Fruit fly (Drosophila melanogaster) whole organism, embryonic: ENCODE measurements around the gene Cpr73D.
A peak's percentile ranks its signal among the peaks of the same experiment; 100 is the strongest.

Experiments
- Asciz ChIP-seq: fragments of 200-800 bp; sonication (Bioruptor generic); optimal IDR thresholded peaks from 2 replicates; lab custom pipeline; 2017; ENCODE audit warnings: missing biosample characterization, mild to moderate bottlenecking, missing genetic modification characterization, missing genetic modification reagents
- Awh ChIP-seq: fragments of 200-800 bp; sonication (Bioruptor generic); IDR thresholded peaks from 2 replicates; pipeline ENCODE4, ENCODE4 v1.3.6; 2022; ENCODE audit warnings: missing biosample characterization, missing genetic modification characterization
- Bteb2 ChIP-seq: fragments of 200-800 bp; sonication (Bioruptor generic); optimal IDR thresholded peaks from 2 replicates; lab custom pipeline; 2016; ENCODE audit warnings: missing biosample characterization, missing genetic modification characterization
- CG12299 ChIP-seq: fragments of 200-800 bp; sonication (Bioruptor generic); optimal IDR thresholded peaks from 2 replicates; lab custom pipeline; 2018; ENCODE audit warnings: missing biosample characterization, mild to moderate bottlenecking, missing genetic modification characterization
- CG12659 ChIP-seq: fragments of 200-800 bp; sonication (Bioruptor generic); optimal IDR thresholded peaks from 3 replicates; lab custom pipeline; 2017; ENCODE audit warnings: mild to moderate bottlenecking, missing biosample characterization, missing genetic modification reagents, missing genetic modification characterization
- CG13123 ChIP-seq: fragments of 200-800 bp; sonication (Bioruptor generic); optimal IDR thresholded peaks from 2 replicates; lab custom pipeline; 2016; ENCODE audit warnings: missing biosample characterization, missing genetic modification characterization
- CG15269 ChIP-seq: fragments of 200-800 bp; sonication (Bioruptor generic); optimal IDR thresholded peaks from 2 replicates; lab custom pipeline; 2018; ENCODE audit warnings: missing biosample characterization, mild to moderate bottlenecking, missing genetic modification characterization, moderate library complexity
- CG15514 ChIP-seq: fragments of 200-800 bp; sonication (Bioruptor generic); optimal IDR thresholded peaks from 3 replicates; lab custom pipeline; 2017; ENCODE audit warnings: missing biosample characterization, missing genetic modification characterization, mild to moderate bottlenecking, moderate library complexity, missing genetic modification reagents
- CG17359 ChIP-seq: fragments of 200-800 bp; sonication (Bioruptor generic); optimal IDR thresholded peaks from 3 replicates; lab custom pipeline; 2018; ENCODE audit warnings: missing biosample characterization, mild to moderate bottlenecking, missing genetic modification characterization, moderate library complexity
- CG17802 ChIP-seq: fragments of 200-800 bp; sonication (Bioruptor generic); optimal IDR thresholded peaks from 2 replicates; lab custom pipeline; 2018; ENCODE audit warnings: missing biosample characterization, mild to moderate bottlenecking, missing genetic modification characterization, moderate library complexity
- CG18764 ChIP-seq: fragments of 200-800 bp; sonication (Bioruptor generic); optimal IDR thresholded peaks from 3 replicates; lab custom pipeline; 2016; ENCODE audit warnings: missing biosample characterization, missing genetic modification characterization
- CG2116 ChIP-seq: fragments of 200-800 bp; sonication (Bioruptor generic); optimal IDR thresholded peaks from 3 replicates; lab custom pipeline; 2018; ENCODE audit warnings: missing biosample characterization, mild to moderate bottlenecking, missing genetic modification characterization
- CG30020 ChIP-seq: fragments of 200-800 bp; optimal IDR thresholded peaks from 2 replicates; lab custom pipeline; 2019; ENCODE audit warnings: missing biosample characterization, mild to moderate bottlenecking, missing genetic modification characterization, moderate library complexity
- CG4282 ChIP-seq: fragments of 200-800 bp; sonication (Bioruptor generic); optimal IDR thresholded peaks from 2 replicates; lab custom pipeline; 2016; ENCODE audit warnings: missing biosample characterization, missing genetic modification characterization
- CG4707 ChIP-seq: fragments of 200-800 bp; sonication (Bioruptor generic); optimal IDR thresholded peaks from 2 replicates; lab custom pipeline; 2018; ENCODE audit warnings: missing biosample characterization, mild to moderate bottlenecking, missing genetic modification characterization, moderate library complexity
- CG8281 ChIP-seq: fragments of 200-800 bp; sonication (Bioruptor generic); optimal IDR thresholded peaks from 2 replicates; lab custom pipeline; 2018; ENCODE audit warnings: missing biosample characterization, mild to moderate bottlenecking, missing genetic modification characterization, moderate library complexity
- CG8359 ChIP-seq: fragments of 200-800 bp; sonication (Bioruptor generic); optimal IDR thresholded peaks from 2 replicates; lab custom pipeline; 2017; ENCODE audit warnings: missing biosample characterization, mild to moderate bottlenecking, missing genetic modification characterization, borderline replicate concordance
- CTCF ChIP-seq: fragments of 200-800 bp; sonication (Bioruptor generic); optimal IDR thresholded peaks from 2 replicates; lab custom pipeline; 2017; ENCODE audit warnings: missing biosample characterization, mild to moderate bottlenecking, missing genetic modification characterization, moderate library complexity
- D19A ChIP-seq: fragments of 200-800 bp; optimal IDR thresholded peaks from 3 replicates; lab custom pipeline; 2019; ENCODE audit warnings: missing biosample characterization, mild to moderate bottlenecking, missing genetic modification characterization, moderate library complexity
- Deaf1 ChIP-seq: fragments of 200-800 bp; optimal IDR thresholded peaks from 3 replicates; lab custom pipeline; 2019; ENCODE audit warnings: missing biosample characterization, mild to moderate bottlenecking, missing genetic modification characterization, moderate library complexity
- Dfd ChIP-seq, 2 experiments: fragments of >200 bp; optimal IDR thresholded peaks; 2 replicates each; lab custom pipeline; 2017; ENCODE audit warnings: missing biosample characterization in 2 of 2, missing genetic modification characterization in 2 of 2
- HmgD ChIP-seq: fragments of 200-800 bp; sonication (Bioruptor generic); optimal IDR thresholded peaks from 3 replicates; lab custom pipeline; 2016; ENCODE audit warnings: missing biosample characterization, missing genetic modification characterization
- Hmr ChIP-seq: fragments of 200-800 bp; sonication (Bioruptor generic); optimal IDR thresholded peaks from 3 replicates; lab custom pipeline; 2017; ENCODE audit warnings: mild to moderate bottlenecking, missing biosample characterization, missing genetic modification reagents, missing genetic modification characterization
- Hr78 ChIP-seq, 2 experiments: fragments of 200-800 bp in 1 of 2; fragments of >200 bp in 1 of 2; sonication (Bioruptor generic) in 1 of 2; optimal IDR thresholded peaks; 2 replicates each; lab custom pipeline; 2017 to 2019; ENCODE audit warnings: missing biosample characterization in 2 of 2, missing genetic modification characterization in 2 of 2, mild to moderate bottlenecking in 1 of 2, moderate library complexity in 1 of 2
- NFAT ChIP-seq: fragments of 200-800 bp; sonication (Bioruptor generic); IDR thresholded peaks from 2 replicates; pipeline ENCODE4 v1.3.6; 2022; ENCODE audit warnings: missing biosample characterization, missing genetic modification characterization
- Nf-YA ChIP-seq: fragments of 200-800 bp; sonication (Bioruptor generic); IDR thresholded peaks from 2 replicates; pipeline ENCODE4 v1.3.6; 2022; ENCODE audit warnings: missing biosample characterization, missing genetic modification characterization
- Sin3A ChIP-seq: fragments of >200 bp; optimal IDR thresholded peaks from 2 replicates; lab custom pipeline; 2018
- Six4 ChIP-seq: fragments of 200-800 bp; sonication (Bioruptor generic); optimal IDR thresholded peaks from 2 replicates; lab custom pipeline; 2016; ENCODE audit warnings: missing biosample characterization, missing genetic modification characterization
- Spps ChIP-seq: fragments of 200-800 bp; sonication (Bioruptor generic); optimal IDR thresholded peaks from 2 replicates; lab custom pipeline; 2018; ENCODE audit warnings: missing biosample characterization, mild to moderate bottlenecking, missing genetic modification characterization
- Sry-δ ChIP-seq: fragments of 200-800 bp; sonication (Bioruptor generic); optimal IDR thresholded peaks from 2 replicates; lab custom pipeline; 2016; ENCODE audit warnings: missing biosample characterization, missing genetic modification characterization
- Xrp1 ChIP-seq: fragments of 200-800 bp; sonication (Bioruptor generic); IDR thresholded peaks from 2 replicates; pipeline ENCODE4 v1.3.6; 2022; ENCODE audit warnings: missing biosample characterization, missing genetic modification characterization
- YL-1 ChIP-seq: fragments of 200-800 bp; sonication (Bioruptor generic); optimal IDR thresholded peaks from 3 replicates; lab custom pipeline; 2017; ENCODE audit warnings: missing biosample characterization, mild to moderate bottlenecking, missing genetic modification characterization
- ac ChIP-seq: fragments of 200-800 bp; sonication (Bioruptor generic); optimal IDR thresholded peaks from 3 replicates; lab custom pipeline; 2017; ENCODE audit warnings: missing biosample characterization, mild to moderate bottlenecking, missing genetic modification characterization
- bowl ChIP-seq: fragments of 200-800 bp; sonication (Bioruptor generic); IDR thresholded peaks from 2 replicates; pipeline ENCODE4 v1.3.6; 2022; ENCODE audit warnings: missing biosample characterization, missing genetic modification characterization
- cas ChIP-seq: fragments of 200-800 bp; sonication (Bioruptor generic); IDR thresholded peaks from 2 replicates; pipeline ENCODE4 v1.3.6; 2022; ENCODE audit warnings: missing biosample characterization, missing genetic modification characterization
- cwo ChIP-seq: fragments of 200-800 bp; sonication (Bioruptor generic); optimal IDR thresholded peaks from 3 replicates; lab custom pipeline; 2017; ENCODE audit warnings: missing biosample characterization, missing genetic modification characterization, mild to moderate bottlenecking, moderate library complexity, missing genetic modification reagents
- ewg ChIP-seq: fragments of 200-800 bp; sonication (Bioruptor generic); optimal IDR thresholded peaks from 3 replicates; lab custom pipeline; 2017; ENCODE audit warnings: mild to moderate bottlenecking, missing biosample characterization, missing genetic modification reagents, missing genetic modification characterization
- gfzf ChIP-seq: fragments of 200-800 bp; sonication (Bioruptor generic); optimal IDR thresholded peaks from 2 replicates; lab custom pipeline; 2016; ENCODE audit warnings: missing biosample characterization, mild to moderate bottlenecking, missing genetic modification characterization, moderate library complexity
- grn ChIP-seq: fragments of 200-800 bp; sonication (Bioruptor generic); optimal IDR thresholded peaks from 3 replicates; lab custom pipeline; 2017; ENCODE audit warnings: missing biosample characterization, missing genetic modification characterization
- hkb ChIP-seq, 2 experiments: fragments of 200-800 bp in 1 of 2; fragments of >200 bp in 1 of 2; sonication (Bioruptor generic) in 1 of 2; IDR thresholded peaks in 1 of 2; optimal IDR thresholded peaks in 1 of 2; 2 replicates each; pipeline versions ENCODE4 v1.3.6 to Lab custom; 2017 to 2022; ENCODE audit warnings: missing biosample characterization in 1 of 2, missing genetic modification characterization in 1 of 2
- ind ChIP-seq: fragments of 200-800 bp; sonication (Bioruptor generic); optimal IDR thresholded peaks from 3 replicates; lab custom pipeline; 2016; ENCODE audit warnings: missing biosample characterization, missing genetic modification characterization
- jigr1 ChIP-seq: fragments of 200-800 bp; sonication (Bioruptor generic); IDR thresholded peaks from 3 replicates; pipeline ENCODE4 v1.3.6; 2022; ENCODE audit warnings: missing biosample characterization, missing genetic modification characterization
- nom ChIP-seq: fragments of 200-800 bp; sonication (Bioruptor generic); optimal IDR thresholded peaks from 2 replicates; lab custom pipeline; 2017; ENCODE audit warnings: missing biosample characterization, missing genetic modification characterization, mild to moderate bottlenecking, moderate library complexity, missing genetic modification reagents
- pfk ChIP-seq: fragments of 200-800 bp; sonication (Bioruptor generic); optimal IDR thresholded peaks from 2 replicates; lab custom pipeline; 2018; ENCODE audit warnings: missing biosample characterization, mild to moderate bottlenecking, missing genetic modification characterization, moderate library complexity
- pum ChIP-seq: fragments of 200-800 bp; sonication (Bioruptor generic); optimal IDR thresholded peaks from 2 replicates; lab custom pipeline; 2016; ENCODE audit warnings: missing biosample characterization, missing genetic modification characterization
- row ChIP-seq: fragments of 200-800 bp; sonication (Bioruptor generic); IDR thresholded peaks from 3 replicates; pipeline ENCODE4 v1.3.6; 2022; ENCODE audit warnings: missing biosample characterization, missing genetic modification characterization
- schlank ChIP-seq: fragments of 200-800 bp; sonication (Bioruptor generic); optimal IDR thresholded peaks from 2 replicates; lab custom pipeline; 2018; ENCODE audit warnings: missing biosample characterization, mild to moderate bottlenecking, missing genetic modification characterization
- sima ChIP-seq: fragments of 200-800 bp; sonication (Bioruptor generic); optimal IDR thresholded peaks from 2 replicates; lab custom pipeline; 2016; ENCODE audit warnings: missing biosample characterization, missing genetic modification characterization
- sisA ChIP-seq: fragments of 200-800 bp; sonication (Bioruptor generic); IDR thresholded peaks from 2 replicates; pipeline ENCODE4 v1.3.6; 2022; ENCODE audit warnings: missing biosample characterization, missing genetic modification characterization
- vvl ChIP-seq: fragments of 200-800 bp; sonication (Bioruptor generic); IDR thresholded peaks from 2 replicates; pipeline ENCODE4 v1.3.6; 2022; ENCODE audit warnings: missing biosample characterization, missing genetic modification characterization
- wdn ChIP-seq: fragments of 200-800 bp; sonication (Bioruptor generic); IDR thresholded peaks from 2 replicates; pipeline ENCODE4 v1.3.6; 2022; ENCODE audit warnings: missing biosample characterization, missing genetic modification characterization
- wor ChIP-seq: fragments of 200-800 bp; sonication (Bioruptor generic); IDR thresholded peaks from 2 replicates; pipeline ENCODE4 v1.3.6; 2022; ENCODE audit warnings: missing biosample characterization, missing genetic modification characterization

The Cpr73D gene

dm6 chr3L:16896408-16896807, 61.1 kb downstream of the Cpr73D start (continued):
- TF ChIP-seq Hr78 (GFP tag; optimal IDR thresholded peaks at IDR 0.05; lab: Kevin White, UChicago) (no peak), CG17359 (no peak), sima (GFP tag; lab: Kevin White, UChicago) (no peak), Asciz (GFP tag; lab: Kevin White, UChicago) (no peak), CG2116 (GFP tag; lab: Kevin White, UChicago) (no peak), ind (GFP tag; lab: Kevin White, UChicago) (no peak), CG15514 (no peak), CG17802 (no peak), CG12299 (tag; lab: Kevin White, UChicago) (no peak), YL-1 (GFP tag; lab: Kevin White, UChicago) (no peak), Dfd (GFP tag; optimal IDR thresholded peaks at IDR 0.05; lab: Kevin White, UChicago) (no peak), schlank (tag; lab: Kevin White, UChicago) (no peak), CG30020 (tag; lab: Kevin White, UChicago) (no peak), hkb (optimal IDR thresholded peaks at IDR 0.05; lab: Kevin White, UChicago) (no peak), hkb (GFP tag; IDR thresholded peaks at IDR 0.05; lab: Robert Waterston, UW) (peak; percentile 22; the same call in 1 of the 2 replicates), bowl (no peak), ac (no peak), jigr1 (GFP tag; lab: Robert Waterston, UW) (no peak), Nf-YA (no peak), ewg (GFP tag; lab: Kevin White, UChicago) (no peak), nom (GFP tag; lab: Kevin White, UChicago) (no peak), wor (GFP tag; lab: Robert Waterston, UW) (no peak), CG18764 (GFP tag; lab: Kevin White, UChicago) (no peak), Bteb2 (no peak), CG4707 (GFP tag; lab: Kevin White, UChicago) (peak; percentile 64), CTCF (GFP tag; lab: Kevin White, UChicago) (peak; percentile 93), pum (GFP tag; lab: Kevin White, UChicago) (no peak), cas (GFP tag; lab: Robert Waterston, UW) (no peak), Sry-δ (GFP tag; lab: Kevin White, UChicago) (no peak), sisA (GFP tag; lab: Robert Waterston, UW) (no peak), row (peak; percentile 40; the same call in 1 of the 3 replicates), Awh (GFP tag; lab: Robert Waterston, UW) (no peak), vvl (GFP tag; lab: Robert Waterston, UW) (peak; percentile 31; the same call in 1 of the 2 replicates), CG8359 (GFP tag; lab: Kevin White, UChicago) (no peak), CG8281 (tag; lab: Kevin White, UChicago) (no peak), gfzf (no peak), Deaf1 (peak; percentile 28), wdn (0 out of 2 replicates have a peak, but pooled peaks have one; percentile 28), pfk (GFP tag; lab: Kevin White, UChicago) (no peak), Sin3A (lab: Kevin White, UChicago) (no peak), CG12659 (GFP tag; lab: Kevin White, UChicago) (no peak), Xrp1 (no peak), D19A (tag; lab: Kevin White, UChicago) (no peak), CG13123 (GFP tag; lab: Kevin White, UChicago) (no peak), grn (no peak), HmgD (GFP tag; lab: Kevin White, UChicago) (no peak), Six4 (GFP tag; lab: Kevin White, UChicago) (no peak), cwo (no peak), NFAT (GFP tag; lab: Robert Waterston, UW) (peak; percentile 28; the same call in 1 of the 2 replicates), Spps (no peak), Hmr (GFP tag; lab: Kevin White, UChicago) (peak; percentile 22), CG4282 (no peak), CG15269 (tag; lab: Kevin White, UChicago) (no peak)
